Fruit fly (Drosophila melanogaster) whole organism, embryonic: ENCODE data around the gene eloF.

Experiments
- Aef1 ChIP-seq: fragments of 200-800 bp; sonication (Bioruptor generic); IDR thresholded peaks from 3 replicates; pipeline ENCODE4 v1.3.6; 2022; ENCODE audit warnings: missing biosample characterization, missing genetic modification characterization
- BEAF-32 ChIP-seq: fragments of 200-800 bp; sonication (Bioruptor generic); optimal IDR thresholded peaks from 3 replicates; lab custom pipeline; 2017; ENCODE audit warnings: missing biosample characterization, missing genetic modification characterization, mild to moderate bottlenecking, moderate library complexity, missing genetic modification reagents
- BtbVII ChIP-seq: fragments of 200-800 bp; sonication (Bioruptor generic); optimal IDR thresholded peaks from 3 replicates; lab custom pipeline; 2017; ENCODE audit warnings: missing biosample characterization, mild to moderate bottlenecking, missing genetic modification characterization
- C15 ChIP-seq: fragments of 200-800 bp; sonication (Bioruptor generic); IDR thresholded peaks from 3 replicates; pipeline ENCODE4 v1.3.6; 2022; ENCODE audit warnings: missing biosample characterization, missing genetic modification characterization
- CG10147 ChIP-seq: fragments of 200-800 bp; sonication (Bioruptor generic); optimal IDR thresholded peaks from 2 replicates; lab custom pipeline; 2019; ENCODE audit warnings: missing biosample characterization, mild to moderate bottlenecking, missing genetic modification characterization, moderate library complexity
- CG11723 ChIP-seq: fragments of 200-800 bp; sonication (Bioruptor generic); optimal IDR thresholded peaks from 2 replicates; lab custom pipeline; 2017; ENCODE audit warnings: missing biosample characterization, mild to moderate bottlenecking, missing genetic modification characterization
- CG12659 ChIP-seq: fragments of 200-800 bp; sonication (Bioruptor generic); optimal IDR thresholded peaks from 3 replicates; lab custom pipeline; 2017; ENCODE audit warnings: mild to moderate bottlenecking, missing biosample characterization, missing genetic modification reagents, missing genetic modification characterization
- CG14441 ChIP-seq: fragments of 200-800 bp; sonication (Bioruptor generic); IDR thresholded peaks from 2 replicates; pipeline ENCODE4 v1.3.6; 2022; ENCODE audit warnings: missing biosample characterization, missing genetic modification characterization
- CG15696 ChIP-seq: fragments of 200-800 bp; sonication (Bioruptor generic); optimal IDR thresholded peaks from 2 replicates; lab custom pipeline; 2019; ENCODE audit warnings: missing biosample characterization, mild to moderate bottlenecking, missing genetic modification characterization, moderate library complexity
- CG16779 ChIP-seq: fragments of 200-800 bp; sonication (Bioruptor generic); IDR thresholded peaks from 2 replicates; pipeline ENCODE4 v1.3.6; 2022; ENCODE audit warnings: missing biosample characterization, missing genetic modification characterization
- CG16863 ChIP-seq: fragments of 200-800 bp; sonication (Bioruptor generic); optimal IDR thresholded peaks from 3 replicates; lab custom pipeline; 2016; ENCODE audit warnings: missing biosample characterization, missing genetic modification characterization
- CG18011 ChIP-seq: fragments of 200-800 bp; sonication (Bioruptor generic); optimal IDR thresholded peaks from 2 replicates; lab custom pipeline; 2017; ENCODE audit warnings: missing biosample characterization, missing genetic modification characterization, mild to moderate bottlenecking, moderate library complexity, missing genotype
- CG1832 ChIP-seq: fragments of 200-800 bp; sonication (Bioruptor generic); optimal IDR thresholded peaks from 2 replicates; lab custom pipeline; 2017; ENCODE audit warnings: missing biosample characterization, mild to moderate bottlenecking, missing genetic modification characterization, inconsistent platforms
- CG2199 ChIP-seq: fragments of 200-800 bp; sonication (Bioruptor generic); IDR thresholded peaks from 3 replicates; pipeline ENCODE4 v1.3.6; 2022; ENCODE audit warnings: missing biosample characterization, missing genetic modification characterization
- CG2712 ChIP-seq: fragments of 200-800 bp; optimal IDR thresholded peaks from 3 replicates; lab custom pipeline; 2019; ENCODE audit warnings: missing biosample characterization, mild to moderate bottlenecking, missing genetic modification characterization, moderate library complexity
- CG5245 ChIP-seq: fragments of 200-800 bp; sonication (Bioruptor generic); optimal IDR thresholded peaks from 3 replicates; lab custom pipeline; 2016; ENCODE audit warnings: missing biosample characterization, missing genetic modification characterization
- CG6654 ChIP-seq: fragments of 200-800 bp; sonication (Bioruptor generic); optimal IDR thresholded peaks from 2 replicates; lab custom pipeline; 2017; ENCODE audit warnings: missing biosample characterization, mild to moderate bottlenecking, missing genetic modification characterization
- CG7556 ChIP-seq: fragments of 200-800 bp; sonication (Bioruptor generic); optimal IDR thresholded peaks from 2 replicates; lab custom pipeline; 2017; ENCODE audit warnings: missing biosample characterization, mild to moderate bottlenecking, missing genetic modification characterization
- CG8359 ChIP-seq: fragments of 200-800 bp; sonication (Bioruptor generic); optimal IDR thresholded peaks from 2 replicates; lab custom pipeline; 2017; ENCODE audit warnings: missing biosample characterization, mild to moderate bottlenecking, missing genetic modification characterization, borderline replicate concordance
- Chrac-16 ChIP-seq: fragments of 200-800 bp; sonication (Bioruptor generic); optimal IDR thresholded peaks from 3 replicates; lab custom pipeline; 2016; ENCODE audit warnings: missing biosample characterization, missing genetic modification characterization
- Dbx ChIP-seq: fragments of 200-800 bp; sonication (Bioruptor generic); IDR thresholded peaks from 3 replicates; pipeline ENCODE4 v1.3.6; 2022; ENCODE audit warnings: missing biosample characterization, missing genetic modification characterization
- Doc3 ChIP-seq: fragments of 200-800 bp; sonication (Bioruptor generic); IDR thresholded peaks from 3 replicates; pipeline ENCODE4 v1.3.6; 2022; ENCODE audit warnings: missing biosample characterization, missing genetic modification characterization; ENCODE audit not compliant: partially characterized antibody
- Dref ChIP-seq: fragments of 200-800 bp; sonication (Bioruptor generic); IDR thresholded peaks from 2 replicates; pipeline ENCODE4 v1.3.6; 2022; ENCODE audit warnings: missing biosample characterization, missing genetic modification characterization
- Myb ChIP-seq: fragments of 200-800 bp; sonication (Bioruptor generic); optimal IDR thresholded peaks from 2 replicates; lab custom pipeline; 2016; ENCODE audit warnings: missing biosample characterization, missing genetic modification characterization
- Neu2 ChIP-seq: fragments of 200-800 bp; sonication (Bioruptor generic); optimal IDR thresholded peaks from 3 replicates; lab custom pipeline; 2016; ENCODE audit warnings: missing biosample characterization, missing genetic modification characterization, borderline replicate concordance
- Nf-YB ChIP-seq: fragments of 200-800 bp; sonication (Bioruptor generic); optimal IDR thresholded peaks from 3 replicates; lab custom pipeline; 2019; ENCODE audit warnings: missing biosample characterization, mild to moderate bottlenecking, missing genetic modification characterization, moderate library complexity
- Oli ChIP-seq: fragments of 200-800 bp; sonication (Bioruptor generic); optimal IDR thresholded peaks from 2 replicates; lab custom pipeline; 2018; ENCODE audit warnings: missing biosample characterization, mild to moderate bottlenecking, missing genetic modification characterization, moderate library complexity
- Optix ChIP-seq: fragments of 200-800 bp; sonication (Bioruptor generic); IDR thresholded peaks from 3 replicates; pipeline ENCODE4 v1.3.6; 2022; ENCODE audit warnings: missing biosample characterization, missing genetic modification characterization
- Poxn ChIP-seq: fragments of 200-800 bp; sonication (Bioruptor generic); IDR thresholded peaks from 2 replicates; pipeline ENCODE4 v1.3.6; 2022; ENCODE audit warnings: missing biosample characterization, missing genetic modification characterization
- Side ChIP-seq: fragments of 200-800 bp; sonication (Bioruptor generic); optimal IDR thresholded peaks from 2 replicates; lab custom pipeline; 2016; ENCODE audit warnings: missing biosample characterization, missing genetic modification characterization
- Spps ChIP-seq: fragments of 200-800 bp; sonication (Bioruptor generic); optimal IDR thresholded peaks from 2 replicates; lab custom pipeline; 2018; ENCODE audit warnings: missing biosample characterization, mild to moderate bottlenecking, missing genetic modification characterization
- corto ChIP-seq: fragments of 200-800 bp; sonication (Bioruptor generic); optimal IDR thresholded peaks from 2 replicates; lab custom pipeline; 2016; ENCODE audit warnings: missing biosample characterization, mild to moderate bottlenecking, missing genetic modification characterization, moderate library complexity
- cwo ChIP-seq: fragments of 200-800 bp; sonication (Bioruptor generic); optimal IDR thresholded peaks from 3 replicates; lab custom pipeline; 2017; ENCODE audit warnings: missing biosample characterization, missing genetic modification characterization, mild to moderate bottlenecking, moderate library complexity, missing genetic modification reagents
- disco-r ChIP-seq: fragments of 200-800 bp; sonication (Bioruptor generic); optimal IDR thresholded peaks from 2 replicates; lab custom pipeline; 2016; ENCODE audit warnings: missing biosample characterization, missing genetic modification characterization
- gem ChIP-seq: fragments of 200-800 bp; sonication (Bioruptor generic); optimal IDR thresholded peaks from 2 replicates; lab custom pipeline; 2019; ENCODE audit warnings: missing biosample characterization, mild to moderate bottlenecking, missing genetic modification characterization, moderate library complexity
- gsb ChIP-seq: fragments of 200-800 bp; sonication (Bioruptor generic); IDR thresholded peaks from 2 replicates; pipeline ENCODE4 v1.3.6; 2022; ENCODE audit warnings: missing biosample characterization, missing genetic modification characterization
- ham ChIP-seq: fragments of 200-800 bp; sonication (Bioruptor generic); IDR thresholded peaks from 2 replicates; pipeline ENCODE4 v1.3.6; 2022; ENCODE audit warnings: missing biosample characterization, missing genetic modification characterization
- insv ChIP-seq, 2 experiments: fragments of 200-800 bp; sonication (Bioruptor generic); optimal IDR thresholded peaks; 3 replicates each; lab custom pipeline; 2016 to 2018; ENCODE audit warnings: missing biosample characterization in 2 of 2, missing genetic modification characterization in 2 of 2
- mirr ChIP-seq: fragments of 200-800 bp; sonication (Bioruptor generic); optimal IDR thresholded peaks from 3 replicates; lab custom pipeline; 2018; ENCODE audit warnings: missing biosample characterization, mild to moderate bottlenecking, missing genetic modification characterization
- otp ChIP-seq: fragments of 200-800 bp; sonication (Bioruptor generic); IDR thresholded peaks from 3 replicates; pipeline ENCODE4, ENCODE4 v1.3.6; 2022; ENCODE audit warnings: missing biosample characterization, missing genetic modification characterization
- pan ChIP-seq, 4 experiments: fragments of >200 bp in 3 of 4; fragments of 200-800 bp in 1 of 4; sonication (Bioruptor generic) in 1 of 4; optimal IDR thresholded peaks in 3 of 4; IDR thresholded peaks in 1 of 4; 2 replicates each; pipeline versions ENCODE4 v1.3.6 to Lab custom; 2017 to 2022; ENCODE audit warnings: missing biosample characterization in 2 of 4, missing genetic modification characterization in 2 of 4, mixed read lengths in 1 of 4
- pita ChIP-seq: fragments of 200-800 bp; sonication (Bioruptor generic); optimal IDR thresholded peaks from 2 replicates; lab custom pipeline; 2017; ENCODE audit warnings: missing biosample characterization, mild to moderate bottlenecking, missing genetic modification characterization
- psq ChIP-seq: fragments of 200-800 bp; sonication (Bioruptor generic); optimal IDR thresholded peaks from 2 replicates; lab custom pipeline; 2017; ENCODE audit warnings: missing biosample characterization, missing genetic modification characterization
- stc ChIP-seq: fragments of 200-800 bp; sonication (Bioruptor generic); IDR thresholded peaks from 2 replicates; pipeline ENCODE4 v1.3.6; 2022; ENCODE audit warnings: missing biosample characterization, missing genetic modification characterization
- tx ChIP-seq: fragments of 200-800 bp; sonication (Bioruptor generic); optimal IDR thresholded peaks from 2 replicates; lab custom pipeline; 2016; ENCODE audit warnings: missing biosample characterization, missing genetic modification characterization
- vfl ChIP-seq: fragments of 200-800 bp; sonication (Bioruptor generic); optimal IDR thresholded peaks from 2 replicates; lab custom pipeline; 2016; ENCODE audit warnings: missing biosample characterization, missing genetic modification characterization
- yki ChIP-seq: fragments of >200 bp; optimal IDR thresholded peaks from 3 replicates; lab custom pipeline; 2018

Gene eloF

DNA sequence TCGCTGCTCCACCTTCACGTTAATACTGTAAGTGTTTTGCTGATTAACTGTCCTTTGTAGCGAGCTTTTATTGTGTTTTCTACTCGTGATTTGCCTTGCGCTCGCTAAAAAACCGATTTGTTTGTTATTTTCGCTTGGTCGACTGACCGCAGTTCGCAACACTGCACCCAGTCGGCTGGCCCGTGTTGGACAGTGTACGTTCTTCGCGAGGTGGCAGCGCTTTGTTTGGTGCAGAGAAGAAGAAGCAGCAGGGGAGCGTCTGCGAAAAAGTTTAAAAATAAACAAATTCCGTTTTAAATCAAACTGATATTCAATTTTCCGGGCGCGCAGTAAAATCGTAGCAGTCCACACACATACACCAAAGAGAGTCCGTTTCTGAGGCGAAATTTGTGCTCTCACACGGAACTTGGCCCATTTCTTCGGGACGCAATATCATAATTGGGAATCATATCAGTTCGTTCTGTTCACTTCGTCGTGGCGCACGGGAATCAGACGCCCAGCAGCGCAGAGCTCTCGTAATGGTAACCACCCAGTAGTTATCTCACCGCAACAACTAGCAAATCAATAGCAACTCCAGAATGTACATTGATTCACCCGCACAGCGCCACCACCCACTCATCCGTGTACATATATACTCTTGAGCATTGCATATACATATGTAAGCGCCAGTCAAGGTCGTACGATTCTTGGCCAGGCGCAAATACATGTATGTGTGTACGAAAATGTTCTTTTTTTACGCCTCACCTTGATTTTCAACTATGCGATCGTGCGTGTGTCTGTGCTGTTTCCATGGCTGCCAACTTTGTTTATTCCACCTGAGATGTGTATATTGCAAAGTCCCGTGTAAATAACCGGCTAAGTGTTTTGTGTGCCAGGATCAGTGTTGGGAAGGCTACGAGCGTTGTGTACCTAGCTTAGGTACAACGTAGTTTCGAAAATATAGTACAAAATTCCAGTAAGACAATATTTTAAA, 46.1 kb upstream of the eloF start, which contains the start of gene Naa80 (continued):
- no peak for TF ChIP-seq Doc3 (GFP tag; lab: Robert Waterston, UW)
- no peak for TF ChIP-seq Oli (tag; lab: Kevin White, UChicago)
- TF ChIP-seq yki (lab: Kevin White, UChicago): no peak
- TF ChIP-seq psq: no peak
- peak; percentile 50 for TF ChIP-seq Dref (GFP tag; lab: Robert Waterston, UW)
- peak; percentile 65 for TF ChIP-seq CG18011 (GFP tag; lab: Kevin White, UChicago)
- peak; percentile 48 for TF ChIP-seq CG7556 (GFP tag; lab: Kevin White, UChicago)
- TF ChIP-seq Nf-YB (GFP tag; lab: Kevin White, UChicago): no peak
- 0 out of 3 replicates have a peak, but pooled peaks have one; percentile 6 for TF ChIP-seq otp
- TF ChIP-seq CG2199 (GFP tag; lab: Robert Waterston, UW): peak; percentile 15; the same call in 1 of the 3 replicates
- TF ChIP-seq BEAF-32 (GFP tag; lab: Kevin White, UChicago): peak; percentile 56
- TF ChIP-seq Chrac-16 (GFP tag; lab: Kevin White, UChicago): peak; percentile 72
- TF ChIP-seq Aef1: peak; percentile 37; the same call in 1 of the 3 replicates
- peak; percentile 77 for TF ChIP-seq vfl (GFP tag; lab: Kevin White, UChicago)
- TF ChIP-seq pan (optimal IDR thresholded peaks at IDR 0.05; lab: Kevin White, UChicago): no peak
- peak in 1 of 2 experiments; percentile 54 for TF ChIP-seq pan (GFP tag; optimal IDR thresholded peaks at IDR 0.05 in 1 of 2, IDR thresholded peaks at IDR 0.05 in 1 of 2)
- TF ChIP-seq CG8359 (GFP tag; lab: Kevin White, UChicago): no peak
- peak; percentile 25 for TF ChIP-seq cwo (GFP tag; lab: Kevin White, UChicago)
- TF ChIP-seq mirr (GFP tag; lab: Kevin White, UChicago): peak; percentile 28
- TF ChIP-seq BtbVII (GFP tag; lab: Kevin White, UChicago): peak; percentile 4
- TF ChIP-seq Dbx (GFP tag; lab: Robert Waterston, UW): peak; percentile 78
- peak; percentile 83 for TF ChIP-seq Side (GFP tag; lab: Kevin White, UChicago)
- TF ChIP-seq gsb (GFP tag; lab: Robert Waterston, UW): no peak; the same call in 1 of the 2 replicates
- TF ChIP-seq CG1832 (GFP tag; lab: Kevin White, UChicago): no peak
- peak; percentile 69 for TF ChIP-seq tx
- TF ChIP-seq CG5245: peak; percentile 21
- peak; percentile 96 for TF ChIP-seq Myb (GFP tag; lab: Kevin White, UChicago)
- TF ChIP-seq gem (tag; lab: Kevin White, UChicago): no peak
- TF ChIP-seq ham: no peak
- TF ChIP-seq CG15696: peak; percentile 53
- peak; percentile 27 for TF ChIP-seq CG16863 (GFP tag; lab: Kevin White, UChicago)
- TF ChIP-seq Optix (GFP tag; lab: Robert Waterston, UW): no peak
- no peak for TF ChIP-seq C15
- TF ChIP-seq CG16779 (GFP tag; lab: Robert Waterston, UW): peak; percentile 73; the same call in 1 of the 2 replicates
- TF ChIP-seq Poxn (GFP tag; lab: Robert Waterston, UW): no peak
- peak; percentile 7 for TF ChIP-seq disco-r (GFP tag; lab: Kevin White, UChicago)
- no peak for TF ChIP-seq stc
- no peak for TF ChIP-seq pita (GFP tag; lab: Kevin White, UChicago)
- peak; percentile 45 for TF ChIP-seq CG11723
- TF ChIP-seq Neu2 (GFP tag; lab: Kevin White, UChicago): no peak
- TF ChIP-seq corto: no peak
- TF ChIP-seq CG14441: peak; percentile 35; the same call in 1 of the 2 replicates
- peak; percentile 89 for TF ChIP-seq CG12659
- TF ChIP-seq CG6654 (GFP tag; lab: Kevin White, UChicago): no peak
- peak; percentile 37 for TF ChIP-seq CG10147
- TF ChIP-seq CG2712: peak; percentile 35
- TF ChIP-seq Spps (tag; lab: Kevin White, UChicago): no peak
- peak in 1 of 2 experiments; percentile 41 for TF ChIP-seq insv (GFP tag; optimal IDR thresholded peaks at IDR 0.05; lab: Kevin White, UChicago)
